Worm (Caenorhabditis elegans) whole organism, L3 larva: ENCODE results near the gene C07B5.8.

Source experiments
- R02D3.7 ChIP-seq: fragments of 150-350 bp; optimal IDR thresholded peaks from 2 replicates; lab custom pipeline; 2014; ENCODE audit warnings: missing biosample characterization, missing genetic modification characterization
- ZK546.5 ChIP-seq: sonication (generic microtip); optimal IDR thresholded peaks from 2 replicates; lab custom pipeline; 2017; ENCODE audit warnings: missing biosample characterization, missing genetic modification characterization
- ama-1 ChIP-seq: fragments of 150-350 bp; optimal IDR thresholded peaks from 2 replicates; lab custom pipeline; 2018
- ceh-82 ChIP-seq: fragments of 150-350 bp; optimal IDR thresholded peaks from 2 replicates; lab custom pipeline; 2014; ENCODE audit warnings: missing biosample characterization, missing genetic modification characterization
- ceh-9 ChIP-seq: sonication (generic microtip); optimal IDR thresholded peaks from 2 replicates; lab custom pipeline; 2018; ENCODE audit warnings: missing biosample characterization, missing genetic modification characterization
- egl-5 ChIP-seq: fragments of 150-350 bp; optimal IDR thresholded peaks from 2 replicates; lab custom pipeline; 2017; ENCODE audit warnings: missing biosample characterization, missing genetic modification reagents, missing genetic modification characterization, inconsistent platforms
- elt-1 ChIP-seq: fragments of 150-350 bp; optimal IDR thresholded peaks from 2 replicates; lab custom pipeline; 2014; ENCODE audit warnings: missing biosample characterization, missing genetic modification characterization
- eor-1 ChIP-seq, 2 experiments: fragments of 150-350 bp; optimal IDR thresholded peaks; 2 replicates each; lab custom pipeline; 2014 to 2018; ENCODE audit warnings: missing biosample characterization in 2 of 2, missing genetic modification characterization in 2 of 2
- fkh-10 ChIP-seq: sonication (generic microtip); optimal IDR thresholded peaks from 2 replicates; lab custom pipeline; 2017; ENCODE audit warnings: missing biosample characterization, missing genetic modification reagents, missing genetic modification characterization
- fkh-2 ChIP-seq: fragments of 150-350 bp; optimal IDR thresholded peaks from 2 replicates; lab custom pipeline; 2014; ENCODE audit warnings: missing biosample characterization, missing genetic modification reagents, missing genetic modification characterization
- fos-1 ChIP-seq: fragments of 150-350 bp; optimal IDR thresholded peaks from 2 replicates; lab custom pipeline; 2014; ENCODE audit warnings: missing biosample characterization, missing genetic modification characterization
- jun-1 ChIP-seq: fragments of 150-350 bp; optimal IDR thresholded peaks from 2 replicates; lab custom pipeline; 2014; ENCODE audit warnings: missing biosample characterization, missing genetic modification reagents, missing genetic modification characterization
- lin-15B ChIP-seq: fragments of 150-350 bp; optimal IDR thresholded peaks from 2 replicates; lab custom pipeline; 2014; ENCODE audit warnings: missing biosample characterization, missing genetic modification characterization
- lin-39 ChIP-seq: fragments of 150-350 bp; optimal IDR thresholded peaks from 2 replicates; lab custom pipeline; 2018; ENCODE audit warnings: missing biosample characterization, missing genetic modification reagents, missing genetic modification characterization
- mml-1 ChIP-seq: fragments of 150-350 bp; sonication (generic microtip); optimal IDR thresholded peaks from 3 replicates; lab custom pipeline; 2014; ENCODE audit warnings: missing biosample characterization, missing genetic modification characterization
- nhr-12 ChIP-seq: fragments of 150-350 bp; optimal IDR thresholded peaks from 2 replicates; lab custom pipeline; 2014; ENCODE audit warnings: missing biosample characterization, missing genetic modification characterization
- nhr-237 ChIP-seq: fragments of 150-350 bp; optimal IDR thresholded peaks from 2 replicates; lab custom pipeline; 2014; ENCODE audit warnings: missing biosample characterization, missing genetic modification characterization
- nhr-25 ChIP-seq: sonication (generic microtip); optimal IDR thresholded peaks from 2 replicates; lab custom pipeline; 2017; ENCODE audit warnings: missing biosample characterization, missing genetic modification characterization
- nhr-28 ChIP-seq: fragments of 150-350 bp; optimal IDR thresholded peaks from 2 replicates; lab custom pipeline; 2014; ENCODE audit warnings: missing biosample characterization, missing genetic modification characterization
- nhr-43 ChIP-seq: sonication (generic microtip); optimal IDR thresholded peaks from 2 replicates; lab custom pipeline; 2016; ENCODE audit warnings: mild to moderate bottlenecking, missing genetic modification characterization, missing compliant biosample characterization; ENCODE audit not compliant: poor library complexity, severe bottlenecking
- nhr-67 ChIP-seq: fragments of 150-350 bp; optimal IDR thresholded peaks from 2 replicates; lab custom pipeline; 2014; ENCODE audit warnings: missing biosample characterization, missing genetic modification characterization
- nhr-76 ChIP-seq: fragments of 150-350 bp; sonication (generic microtip); optimal IDR thresholded peaks from 5 replicates; lab custom pipeline; 2014; ENCODE audit warnings: missing biosample characterization, missing genetic modification characterization
- nhr-77 ChIP-seq: fragments of 150-350 bp; optimal IDR thresholded peaks from 2 replicates; lab custom pipeline; 2014; ENCODE audit warnings: missing biosample characterization, missing genetic modification characterization
- pha-4 ChIP-seq: fragments of 150-350 bp; optimal IDR thresholded peaks from 2 replicates; lab custom pipeline; 2014; ENCODE audit warnings: missing biosample characterization, missing genetic modification reagents, missing genetic modification characterization
- pqm-1 ChIP-seq: fragments of 150-350 bp; optimal IDR thresholded peaks from 2 replicates; lab custom pipeline; 2017; ENCODE audit warnings: missing biosample characterization, missing genetic modification characterization, inconsistent platforms
- skn-1 ChIP-seq: fragments of 150-350 bp; optimal IDR thresholded peaks from 2 replicates; lab custom pipeline; 2014; ENCODE audit warnings: missing biosample characterization, missing genetic modification characterization
- tbx-2 ChIP-seq: sonication (generic microtip); optimal IDR thresholded peaks from 2 replicates; lab custom pipeline; 2016; ENCODE audit warnings: mild to moderate bottlenecking, missing genetic modification characterization, missing compliant biosample characterization
- unc-39 ChIP-seq: sonication (generic microtip); optimal IDR thresholded peaks from 4 replicates; lab custom pipeline; 2017; ENCODE audit warnings: missing biosample characterization, missing genetic modification characterization
- zag-1 ChIP-seq: fragments of 150-350 bp; optimal IDR thresholded peaks from 2 replicates; lab custom pipeline; 2014; ENCODE audit warnings: missing biosample characterization, missing genetic modification characterization
- ztf-4 ChIP-seq: fragments of 150-350 bp; optimal IDR thresholded peaks from 2 replicates; lab custom pipeline; 2014; ENCODE audit warnings: missing biosample characterization, missing genetic modification characterization

C07B5.8 gene

DNA sequence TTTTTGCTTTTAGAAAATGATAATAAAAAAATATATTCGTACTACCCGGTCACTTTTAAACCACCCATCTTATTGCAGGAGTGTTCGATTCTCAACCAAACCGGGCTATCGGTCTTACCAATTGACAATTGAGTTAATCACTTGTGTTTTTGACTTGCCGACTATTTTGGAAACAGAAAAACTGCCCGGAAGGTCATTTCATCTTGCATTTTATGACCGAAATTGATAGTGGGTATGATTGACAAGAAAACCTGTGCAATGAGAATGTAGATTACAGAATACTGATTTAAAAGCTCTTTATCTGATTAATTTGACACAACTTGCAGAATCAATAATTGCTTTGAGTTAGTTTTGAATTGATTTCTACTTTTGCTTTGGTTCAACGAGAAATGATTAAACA lies 19.5 kb downstream of the C07B5.8 start, which contains the start of gene C07B5.2:
TSS of gene C07B5.2 (minus strand) at position 101 of the 400 bp plus-strand sequence.
- no peak for TF ChIP-seq nhr-12
- TF ChIP-seq nhr-237: no peak
- no peak for TF ChIP-seq ceh-82 (tag; lab: Kevin White, UChicago)
- no peak for TF ChIP-seq mml-1 (tag; lab: Kevin White, UChicago)
- TF ChIP-seq ztf-4 (tag; lab: Kevin White, UChicago): no peak
- TF ChIP-seq lin-39 (tag; lab: Kevin White, UChicago): no peak
- no peak for TF ChIP-seq pqm-1 (tag; lab: Kevin White, UChicago)

DNA sequence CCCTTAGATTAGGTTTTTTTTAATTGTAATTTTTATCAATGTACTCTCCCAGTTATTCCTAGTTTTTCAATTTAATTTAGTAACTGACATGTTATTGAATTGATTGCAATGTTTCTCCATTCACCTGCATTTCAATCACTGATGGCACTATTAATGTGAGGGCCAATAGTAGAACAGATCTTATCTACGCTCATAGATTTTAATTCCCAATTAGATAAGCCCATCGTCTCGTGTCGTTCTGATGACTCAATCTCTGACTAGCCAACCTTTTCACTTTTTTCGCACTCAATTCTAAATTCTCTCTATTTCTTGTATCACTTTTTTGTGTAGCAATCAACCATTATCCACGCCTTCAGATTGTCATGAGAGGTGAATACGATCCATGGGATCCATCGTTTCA lies 24.1 kb downstream of the C07B5.8 start:
- TF ChIP-seq lin-15B (tag; lab: Kevin White, UChicago): no peak
- TF ChIP-seq tbx-2 (tag; lab: Kevin White, UChicago): no peak
- peak; percentile 86 for TF ChIP-seq elt-1

DNA sequence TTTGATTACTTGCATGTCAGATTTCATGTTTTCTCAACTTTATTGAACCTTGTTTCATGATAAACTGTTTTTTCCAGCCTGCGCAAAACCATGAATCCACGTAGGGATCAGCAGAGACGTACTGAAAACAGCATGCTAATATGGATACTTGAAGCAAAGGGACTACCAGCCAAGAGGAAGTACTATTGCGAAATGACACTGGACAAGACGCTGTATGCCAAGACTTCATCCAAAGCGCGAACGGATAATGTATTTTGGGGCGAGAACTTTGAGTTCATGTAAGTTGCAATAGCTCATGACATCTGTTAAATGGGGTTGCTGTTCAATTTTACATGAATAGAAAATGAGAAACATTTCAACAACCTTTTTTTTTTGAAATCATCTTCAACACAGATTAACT lies 26.1 kb downstream of the C07B5.8 start:
- TF ChIP-seq ama-1 (lab: Kevin White, UChicago): no peak
- TF ChIP-seq fos-1: no peak
- TF ChIP-seq jun-1 (tag; lab: Kevin White, UChicago): no peak
- TF ChIP-seq nhr-43 (tag; lab: Kevin White, UChicago): no peak

DNA sequence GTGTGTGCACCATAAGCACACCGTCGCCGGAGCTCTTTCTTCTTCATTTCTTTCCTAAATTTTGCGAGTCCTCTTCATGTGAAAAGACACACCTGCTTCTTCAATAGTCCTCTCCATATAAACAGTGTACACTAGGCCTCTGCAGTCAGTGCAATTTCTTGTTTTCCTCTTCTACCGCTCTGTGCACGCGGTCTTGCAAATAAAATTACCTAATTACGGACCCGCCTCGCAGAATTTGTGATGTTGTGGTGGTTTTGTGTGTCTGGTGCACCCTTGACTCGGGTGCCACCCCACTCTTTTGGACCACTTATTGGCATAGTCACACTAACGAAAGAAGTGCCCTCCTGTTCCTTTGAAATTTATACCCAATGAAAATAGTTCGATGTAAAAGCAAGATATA lies 26.6 kb downstream of the C07B5.8 start:
- TF ChIP-seq nhr-43 (tag; lab: Kevin White, UChicago) (no peak), nhr-28 (tag; lab: Kevin White, UChicago) (no peak), egl-5 (tag; lab: Kevin White, UChicago) (no peak), elt-1 (no peak), nhr-76 (tag; lab: Kevin White, UChicago) (no peak), eor-1 (tag; optimal IDR thresholded peaks at IDR 0.05; lab: Kevin White, UChicago) (no peak), nhr-12 (no peak), ceh-9 (no peak), mml-1 (tag; lab: Kevin White, UChicago) (no peak), ceh-82 (tag; lab: Kevin White, UChicago) (no peak), fos-1 (no peak), fkh-10 (no peak), ztf-4 (tag; lab: Kevin White, UChicago) (no peak), nhr-25 (tag; lab: Kevin White, UChicago) (no peak)

DNA sequence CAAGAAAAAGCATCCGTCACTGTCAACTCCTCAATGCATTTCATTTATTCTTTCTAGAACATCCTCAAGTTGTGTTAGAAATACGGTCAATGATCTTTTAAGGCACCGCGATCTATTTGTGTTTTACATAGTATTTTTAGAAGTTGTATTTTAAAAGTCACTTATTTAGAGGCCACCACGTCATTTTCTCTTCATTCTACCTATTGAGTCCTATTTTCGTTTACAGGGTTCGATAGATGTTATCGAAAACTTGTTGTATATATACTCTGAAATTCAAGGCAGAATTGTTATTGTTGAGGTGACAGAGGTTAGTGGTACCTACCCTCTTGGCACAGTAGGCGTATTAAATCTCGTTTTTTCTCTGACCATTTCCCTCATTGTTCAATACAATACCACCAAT lies 27.0 kb downstream of the C07B5.8 start:
- TF ChIP-seq pha-4 (tag; lab: Kevin White, UChicago) (no peak), unc-39 (tag; lab: Kevin White, UChicago) (no peak), nhr-77 (tag; lab: Kevin White, UChicago) (no peak), ZK546.5 (tag; lab: Kevin White, UChicago) (no peak), fkh-2 (tag; lab: Kevin White, UChicago) (no peak), nhr-67 (no peak), tbx-2 (tag; lab: Kevin White, UChicago) (no peak)

DNA sequence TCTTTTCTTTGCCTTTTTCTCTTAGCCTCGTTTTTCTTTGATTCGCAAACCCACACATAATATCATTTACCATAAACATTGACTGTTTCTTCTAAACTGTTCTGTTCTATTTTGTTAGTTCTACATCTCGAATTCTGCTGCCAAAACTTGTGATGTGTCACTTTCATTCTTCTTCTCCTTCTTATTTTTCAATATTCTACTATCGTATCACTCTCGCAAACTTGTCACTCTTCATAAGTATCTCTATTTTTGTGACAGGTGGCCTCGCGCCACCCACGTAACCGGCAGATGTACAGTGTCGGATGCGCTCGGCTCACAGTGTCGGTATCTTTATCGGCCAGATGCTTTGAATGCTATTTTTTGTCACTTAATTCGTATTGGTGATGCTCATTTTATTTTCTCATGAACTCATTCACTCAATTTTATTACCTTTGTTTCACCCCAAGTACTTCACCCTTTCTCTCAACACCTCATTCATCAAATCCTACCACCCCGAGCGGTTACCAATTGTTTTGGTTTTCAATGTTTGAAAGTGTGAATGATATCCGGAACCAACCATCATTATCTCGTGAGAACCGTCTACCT lies 28.0 kb downstream of the C07B5.8 start:
- TF ChIP-seq ZK546.5 (tag; lab: Kevin White, UChicago) (no peak), pha-4 (tag; lab: Kevin White, UChicago) (peak; percentile 18)

DNA sequence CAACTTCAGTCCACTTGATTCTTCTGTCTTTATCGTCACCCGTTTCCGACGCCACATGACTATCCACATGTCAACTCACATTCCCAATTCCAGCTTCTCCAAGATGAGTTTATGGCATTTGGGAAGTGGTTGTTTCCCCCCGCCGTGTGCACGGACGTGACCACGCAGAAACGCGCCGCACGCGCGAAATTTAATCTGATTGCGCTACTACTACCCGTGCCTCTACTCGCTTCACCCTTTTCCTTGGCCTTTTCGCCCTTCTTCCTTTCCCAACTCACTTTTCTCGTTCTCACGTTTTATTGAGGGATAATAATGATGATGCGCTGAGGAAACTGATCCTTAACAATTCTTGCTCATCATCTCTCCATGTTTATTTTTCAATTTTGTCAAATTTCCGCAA lies 30.2 kb downstream of the C07B5.8 start:
- TF ChIP-seq zag-1 (no peak), lin-15B (tag; lab: Kevin White, UChicago) (peak; percentile 3), skn-1 (tag; lab: Kevin White, UChicago) (no peak), R02D3.7 (tag; lab: Kevin White, UChicago) (no peak), fkh-10 (no peak), eor-1 (tag; optimal IDR thresholded peaks at IDR 0.05; lab: Kevin White, UChicago) (no peak)
